Fruit fly (Drosophila melanogaster) whole organism, embryonic: ENCODE measurements around the gene Hpr1.

ENCODE experiments used
- Adf1 ChIP-seq: fragments of 200-800 bp; sonication (Bioruptor generic); IDR thresholded peaks from 2 replicates; pipeline ENCODE4 v1.3.6; 2022; ENCODE audit warnings: missing biosample characterization, missing genetic modification characterization
- Asciz ChIP-seq: fragments of 200-800 bp; sonication (Bioruptor generic); optimal IDR thresholded peaks from 2 replicates; lab custom pipeline; 2017; ENCODE audit warnings: missing biosample characterization, mild to moderate bottlenecking, missing genetic modification characterization, missing genetic modification reagents
- CG11695 ChIP-seq: fragments of 200-800 bp; sonication (Bioruptor generic); IDR thresholded peaks from 3 replicates; pipeline ENCODE4 v1.3.6; 2022; ENCODE audit warnings: missing biosample characterization, missing genetic modification characterization
- CG14860 ChIP-seq: fragments of 200-800 bp; sonication (Bioruptor generic); IDR thresholded peaks from 3 replicates; pipeline ENCODE4 v1.3.6; 2022; ENCODE audit warnings: missing biosample characterization, missing genetic modification characterization; ENCODE audit not compliant: partially characterized antibody
- CG1602 ChIP-seq: fragments of 200-800 bp; sonication (Bioruptor generic); optimal IDR thresholded peaks from 3 replicates; lab custom pipeline; 2016; ENCODE audit warnings: missing biosample characterization, missing genetic modification characterization
- CG17829 ChIP-seq: fragments of 200-800 bp; optimal IDR thresholded peaks from 2 replicates; lab custom pipeline; 2019; ENCODE audit warnings: missing biosample characterization, mild to moderate bottlenecking, missing genetic modification characterization, moderate library complexity
- CG17912 ChIP-seq: fragments of 200-800 bp; sonication (Bioruptor generic); optimal IDR thresholded peaks from 2 replicates; lab custom pipeline; 2018; ENCODE audit warnings: missing biosample characterization, mild to moderate bottlenecking, missing genetic modification characterization
- CG18262 ChIP-seq: fragments of 200-800 bp; optimal IDR thresholded peaks from 3 replicates; lab custom pipeline; 2019; ENCODE audit warnings: missing biosample characterization, mild to moderate bottlenecking, missing genetic modification characterization, moderate library complexity
- CG3065 ChIP-seq: fragments of 200-800 bp; sonication (Bioruptor generic); optimal IDR thresholded peaks from 2 replicates; lab custom pipeline; 2016; ENCODE audit warnings: missing biosample characterization, missing genetic modification characterization
- CG32532 ChIP-seq: fragments of 200-800 bp; sonication (Bioruptor generic); IDR thresholded peaks from 2 replicates; pipeline ENCODE4 v1.3.6; 2022; ENCODE audit warnings: missing biosample characterization, missing genetic modification characterization
- CG32767 ChIP-seq: fragments of 200-800 bp; sonication (Bioruptor generic); IDR thresholded peaks from 2 replicates; pipeline ENCODE4 v1.3.6; 2022; ENCODE audit warnings: missing biosample characterization, missing genetic modification characterization
- CG34376 ChIP-seq: fragments of 200-800 bp; sonication (Bioruptor generic); optimal IDR thresholded peaks from 2 replicates; lab custom pipeline; 2018; ENCODE audit warnings: missing biosample characterization, mild to moderate bottlenecking, missing genetic modification characterization
- CG34422 ChIP-seq: fragments of 200-800 bp; sonication (Bioruptor generic); IDR thresholded peaks from 3 replicates; pipeline ENCODE4 v1.3.6; 2022; ENCODE audit warnings: missing biosample characterization, missing genetic modification characterization
- CG3995 ChIP-seq: fragments of 200-800 bp; sonication (Bioruptor generic); optimal IDR thresholded peaks from 3 replicates; lab custom pipeline; 2016; ENCODE audit warnings: missing biosample characterization, missing genetic modification characterization
- CG6254 ChIP-seq: fragments of 200-800 bp; sonication (Bioruptor generic); optimal IDR thresholded peaks from 3 replicates; lab custom pipeline; 2017; ENCODE audit warnings: mild to moderate bottlenecking, missing biosample characterization, missing genetic modification reagents, missing genetic modification characterization
- CG6272 ChIP-seq: fragments of 200-800 bp; sonication (Bioruptor generic); IDR thresholded peaks from 2 replicates; pipeline ENCODE4 v1.3.6; 2022; ENCODE audit warnings: missing biosample characterization, missing genetic modification characterization
- CG6765 ChIP-seq: fragments of 200-800 bp; sonication (Bioruptor generic); optimal IDR thresholded peaks from 3 replicates; lab custom pipeline; 2017; ENCODE audit warnings: missing biosample characterization, mild to moderate bottlenecking, missing genetic modification characterization
- CG7357 ChIP-seq: fragments of 200-800 bp; sonication (Bioruptor generic); IDR thresholded peaks from 3 replicates; pipeline ENCODE4 v1.3.6; 2022; ENCODE audit warnings: missing biosample characterization, missing genetic modification characterization
- CG8388 ChIP-seq: fragments of 200-800 bp; sonication (Bioruptor generic); optimal IDR thresholded peaks from 2 replicates; lab custom pipeline; 2019; ENCODE audit warnings: missing biosample characterization, mild to moderate bottlenecking, missing genetic modification characterization, moderate library complexity
- CG8478 ChIP-seq: fragments of >200 bp; optimal IDR thresholded peaks from 2 replicates; lab custom pipeline; 2018
- CG9215 ChIP-seq: fragments of 200-800 bp; sonication (Bioruptor generic); IDR thresholded peaks from 2 replicates; pipeline ENCODE4 v1.3.6; 2022; ENCODE audit warnings: missing biosample characterization, missing genetic modification characterization
- CG9609 ChIP-seq: fragments of 200-800 bp; sonication (Bioruptor generic); optimal IDR thresholded peaks from 3 replicates; lab custom pipeline; 2016; ENCODE audit warnings: missing biosample characterization, missing genetic modification characterization
- Camta ChIP-seq: fragments of 200-800 bp; sonication (Bioruptor generic); optimal IDR thresholded peaks from 2 replicates; lab custom pipeline; 2016; ENCODE audit warnings: missing biosample characterization, missing genetic modification characterization
- CkIIα-i1 ChIP-seq: fragments of 200-800 bp; sonication (Bioruptor generic); IDR thresholded peaks from 2 replicates; pipeline ENCODE4 v1.3.6; 2022; ENCODE audit warnings: missing biosample characterization, missing genetic modification characterization
- CoRest ChIP-seq: fragments of 200-800 bp; sonication (Bioruptor generic); optimal IDR thresholded peaks from 3 replicates; lab custom pipeline; 2018; ENCODE audit warnings: missing biosample characterization, mild to moderate bottlenecking, missing genetic modification characterization, moderate library complexity
- Dll ChIP-seq: fragments of 200-800 bp; sonication (Bioruptor generic); IDR thresholded peaks from 4 replicates; pipeline ENCODE4 v1.3.6; 2022; ENCODE audit warnings: missing biosample characterization, missing genetic modification characterization; ENCODE audit not compliant: partially characterized antibody
- Dref ChIP-seq: fragments of 200-800 bp; sonication (Bioruptor generic); IDR thresholded peaks from 2 replicates; pipeline ENCODE4 v1.3.6; 2022; ENCODE audit warnings: missing biosample characterization, missing genetic modification characterization
- E2f2 ChIP-seq: fragments of 200-800 bp; sonication (Bioruptor generic); IDR thresholded peaks from 2 replicates; pipeline ENCODE4 v1.3.6; 2022; ENCODE audit warnings: missing biosample characterization, missing genetic modification characterization
- HHEX ChIP-seq: fragments of 200-800 bp; sonication (Bioruptor generic); optimal IDR thresholded peaks from 3 replicates; lab custom pipeline; 2017; ENCODE audit warnings: missing biosample characterization, mild to moderate bottlenecking, missing genetic modification characterization, missing genetic modification reagents
- HmgZ ChIP-seq: fragments of 200-800 bp; sonication (Bioruptor generic); optimal IDR thresholded peaks from 2 replicates; lab custom pipeline; 2018; ENCODE audit warnings: missing biosample characterization, mild to moderate bottlenecking, missing genetic modification characterization
- Nf-YA ChIP-seq: fragments of 200-800 bp; sonication (Bioruptor generic); IDR thresholded peaks from 2 replicates; pipeline ENCODE4 v1.3.6; 2022; ENCODE audit warnings: missing biosample characterization, missing genetic modification characterization
- Side ChIP-seq: fragments of 200-800 bp; sonication (Bioruptor generic); optimal IDR thresholded peaks from 2 replicates; lab custom pipeline; 2016; ENCODE audit warnings: missing biosample characterization, missing genetic modification characterization
- Spps ChIP-seq: fragments of 200-800 bp; sonication (Bioruptor generic); optimal IDR thresholded peaks from 2 replicates; lab custom pipeline; 2018; ENCODE audit warnings: missing biosample characterization, mild to moderate bottlenecking, missing genetic modification characterization
- Xrp1 ChIP-seq: fragments of 200-800 bp; sonication (Bioruptor generic); IDR thresholded peaks from 2 replicates; pipeline ENCODE4 v1.3.6; 2022; ENCODE audit warnings: missing biosample characterization, missing genetic modification characterization
- ac ChIP-seq: fragments of 200-800 bp; sonication (Bioruptor generic); optimal IDR thresholded peaks from 3 replicates; lab custom pipeline; 2017; ENCODE audit warnings: missing biosample characterization, mild to moderate bottlenecking, missing genetic modification characterization
- bigmax ChIP-seq: fragments of 200-800 bp; sonication (Bioruptor generic); optimal IDR thresholded peaks from 2 replicates; lab custom pipeline; 2018; ENCODE audit warnings: missing biosample characterization, mild to moderate bottlenecking, missing genetic modification characterization
- dimm ChIP-seq: fragments of 200-800 bp; sonication (Bioruptor generic); IDR thresholded peaks from 2 replicates; pipeline ENCODE4 v1.3.6; 2022; ENCODE audit warnings: missing biosample characterization, missing genetic modification characterization
- dmrt11E ChIP-seq: fragments of 200-800 bp; sonication (Bioruptor generic); optimal IDR thresholded peaks from 3 replicates; lab custom pipeline; 2018; ENCODE audit warnings: missing biosample characterization, mild to moderate bottlenecking, missing genetic modification characterization, moderate library complexity
- gce ChIP-seq: fragments of 200-800 bp; sonication (Bioruptor generic); IDR thresholded peaks from 3 replicates; pipeline ENCODE4 v1.3.6; 2022; ENCODE audit warnings: missing biosample characterization, missing genetic modification characterization
- grau ChIP-seq: fragments of 200-800 bp; optimal IDR thresholded peaks from 3 replicates; lab custom pipeline; 2019; ENCODE audit warnings: missing biosample characterization, mild to moderate bottlenecking, missing genetic modification characterization, moderate library complexity
- gro ChIP-seq: fragments of 200-800 bp; sonication (Bioruptor generic); optimal IDR thresholded peaks from 2 replicates; lab custom pipeline; 2016; ENCODE audit warnings: missing biosample characterization, missing genetic modification characterization
- insv ChIP-seq, 2 experiments: fragments of 200-800 bp; sonication (Bioruptor generic); optimal IDR thresholded peaks; 3 replicates each; lab custom pipeline; 2016 to 2018; ENCODE audit warnings: missing biosample characterization in 2 of 2, missing genetic modification characterization in 2 of 2
- lmd ChIP-seq: fragments of 200-800 bp; sonication (Bioruptor generic); IDR thresholded peaks from 2 replicates; pipeline ENCODE4 v1.3.6; 2022; ENCODE audit warnings: missing biosample characterization, missing genetic modification characterization
- maf-S ChIP-seq: fragments of 200-800 bp; sonication (Bioruptor generic); optimal IDR thresholded peaks from 2 replicates; lab custom pipeline; 2016; ENCODE audit warnings: missing biosample characterization, missing genetic modification characterization
- mirr ChIP-seq: fragments of 200-800 bp; sonication (Bioruptor generic); optimal IDR thresholded peaks from 3 replicates; lab custom pipeline; 2018; ENCODE audit warnings: missing biosample characterization, mild to moderate bottlenecking, missing genetic modification characterization
- peb ChIP-seq: fragments of 200-800 bp; sonication (Bioruptor generic); IDR thresholded peaks from 2 replicates; pipeline ENCODE4 v1.3.6; 2022; ENCODE audit warnings: missing biosample characterization, missing genetic modification characterization
- row ChIP-seq: fragments of 200-800 bp; sonication (Bioruptor generic); IDR thresholded peaks from 3 replicates; pipeline ENCODE4 v1.3.6; 2022; ENCODE audit warnings: missing biosample characterization, missing genetic modification characterization
- scrt ChIP-seq: fragments of 200-800 bp; sonication (Bioruptor generic); optimal IDR thresholded peaks from 2 replicates; lab custom pipeline; 2018; ENCODE audit warnings: missing biosample characterization, mild to moderate bottlenecking, missing genetic modification characterization, moderate library complexity
- toy ChIP-seq: fragments of 200-800 bp; sonication (Bioruptor generic); IDR thresholded peaks from 2 replicates; pipeline ENCODE4 v1.3.6; 2022; ENCODE audit warnings: missing biosample characterization, missing genetic modification characterization
- ttk ChIP-seq: fragments of 200-800 bp; sonication (Bioruptor generic); IDR thresholded peaks from 2 replicates; pipeline ENCODE4 v2.1.2; 2022; ENCODE audit warnings: missing biosample characterization, missing genetic modification characterization

Gene Hpr1

DNA sequence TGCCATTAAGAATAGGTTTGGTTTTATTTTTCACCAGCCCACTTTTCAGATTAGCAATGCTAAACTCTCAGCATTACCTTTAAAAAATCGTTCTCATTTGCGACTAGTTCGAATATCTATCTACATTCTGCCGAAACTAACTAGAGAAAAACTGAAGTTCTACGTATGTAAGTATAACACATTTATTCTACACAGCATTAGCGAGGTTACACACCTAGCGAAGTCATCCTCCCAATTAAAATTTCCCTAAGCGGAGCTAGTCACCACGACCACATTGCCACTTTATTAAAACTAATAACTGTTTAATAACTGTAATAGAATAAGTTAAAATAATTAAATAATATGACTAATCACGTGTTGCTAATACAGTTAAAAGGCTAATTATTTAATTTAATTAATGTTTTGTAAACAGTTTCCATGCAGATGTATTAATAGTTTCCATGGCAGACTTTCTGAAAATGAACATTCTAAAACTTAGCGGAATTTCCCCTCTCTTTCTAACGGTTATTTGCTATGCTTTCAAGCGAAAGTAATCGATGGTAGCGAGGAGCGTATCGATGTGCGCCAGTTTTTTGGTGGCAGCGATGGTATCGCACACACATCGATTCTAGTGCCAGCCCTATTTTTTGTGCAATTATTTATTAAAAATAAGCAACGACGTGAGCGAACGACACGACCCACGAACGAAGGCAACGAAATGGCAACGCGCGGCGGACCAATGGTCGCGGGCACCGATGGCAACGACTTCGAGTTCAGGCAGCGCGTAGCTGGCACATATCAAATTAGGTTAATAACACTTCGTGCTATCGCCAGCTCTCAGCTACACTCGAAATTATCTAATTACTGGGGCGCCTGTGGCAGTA lies 42.3 kb downstream of the Hpr1 start, which contains the start of gene jagn (continued):
- peak; percentile 63 for TF ChIP-seq CG9609 (GFP tag; lab: Kevin White, UChicago)
- TF ChIP-seq CG32767 (GFP tag; lab: Robert Waterston, UW), result no peak
- peak; percentile 75 for TF ChIP-seq CG32532 (GFP tag; lab: Robert Waterston, UW)
- peak; percentile 46 for TF ChIP-seq HmgZ
- no peak for TF ChIP-seq peb (GFP tag; lab: Robert Waterston, UW)
- TF ChIP-seq Dll, result peak; percentile 99
- peak; percentile 14 for TF ChIP-seq HHEX (GFP tag; lab: Kevin White, UChicago)
- TF ChIP-seq CG8478 (lab: Kevin White, UChicago), result no peak
- peak; percentile 99 for TF ChIP-seq CG14860 (GFP tag; lab: Robert Waterston, UW)
- TF ChIP-seq CG34422 (GFP tag; lab: Robert Waterston, UW), result peak; percentile 59; the same call in 1 of the 3 replicates
- peak; percentile 59 for TF ChIP-seq Side (GFP tag; lab: Kevin White, UChicago)
- no peak for TF ChIP-seq CG6765
- peak; percentile 78 for TF ChIP-seq gro (GFP tag; lab: Kevin White, UChicago)
- TF ChIP-seq lmd (GFP tag; lab: Robert Waterston, UW), result peak; percentile 51; the same call in 1 of the 2 replicates
- peak in 1 of 2 experiments; percentile 86 for TF ChIP-seq insv (GFP tag; optimal IDR thresholded peaks at IDR 0.05; lab: Kevin White, UChicago)
- peak; percentile 59 for TF ChIP-seq CG34376 (GFP tag; lab: Kevin White, UChicago)
- TF ChIP-seq CG11695 (GFP tag; lab: Robert Waterston, UW), result 0 out of 3 replicates have a peak, but pooled peaks have one; percentile 13
- TF ChIP-seq CkIIα-i1, result no peak
- TF ChIP-seq dimm (GFP tag; lab: Robert Waterston, UW), result no peak
- TF ChIP-seq CG3065, result no peak
- no peak for TF ChIP-seq mirr
- TF ChIP-seq Dref (GFP tag; lab: Robert Waterston, UW), result peak; percentile 96
- peak; percentile 54 for TF ChIP-seq CG17912 (GFP tag; lab: Kevin White, UChicago)
- peak; percentile 49 for TF ChIP-seq CG18262
- TF ChIP-seq Nf-YA (GFP tag; lab: Robert Waterston, UW), result 0 out of 2 replicates have a peak, but pooled peaks have one; percentile 29
- TF ChIP-seq CG7357 (GFP tag; lab: Robert Waterston, UW), result no peak
- peak; percentile 66 for TF ChIP-seq CG9215
- TF ChIP-seq grau, result peak; percentile 55
- no peak for TF ChIP-seq ac
- peak; percentile 58 for TF ChIP-seq ttk
- peak; percentile 29 for TF ChIP-seq scrt (GFP tag; lab: Kevin White, UChicago)
- TF ChIP-seq gce (GFP tag; lab: Robert Waterston, UW), result no peak
- TF ChIP-seq dmrt11E (tag; lab: Kevin White, UChicago), result peak; percentile 37
- peak; percentile 38; the same call in 1 of the 2 replicates for TF ChIP-seq Xrp1 (GFP tag; lab: Robert Waterston, UW)
- TF ChIP-seq CoRest (tag; lab: Kevin White, UChicago), result peak; percentile 82
- peak; percentile 75 for TF ChIP-seq toy
- no peak for TF ChIP-seq Asciz (GFP tag; lab: Kevin White, UChicago)
- peak; percentile 46 for TF ChIP-seq maf-S (GFP tag; lab: Kevin White, UChicago)
- TF ChIP-seq CG1602 (GFP tag; lab: Kevin White, UChicago), result peak; percentile 16
- TF ChIP-seq CG3995 (GFP tag; lab: Kevin White, UChicago), result peak; percentile 14
- TF ChIP-seq row (GFP tag; lab: Robert Waterston, UW), result peak; percentile 71
- TF ChIP-seq Adf1 (GFP tag; lab: Robert Waterston, UW), result peak; percentile 39
- peak; percentile 12 for TF ChIP-seq CG6254
- peak; percentile 44; the same call in 1 of the 2 replicates for TF ChIP-seq E2f2
- TF ChIP-seq CG8388 (GFP tag; lab: Kevin White, UChicago), result peak; percentile 6
- peak; percentile 52 for TF ChIP-seq Camta (GFP tag; lab: Kevin White, UChicago)
- peak; percentile 62 for TF ChIP-seq CG17829 (tag; lab: Kevin White, UChicago)
- TF ChIP-seq Spps (tag; lab: Kevin White, UChicago), result no peak
- TF ChIP-seq CG6272 (GFP tag; lab: Robert Waterston, UW), result peak; percentile 79
- TF ChIP-seq bigmax (GFP tag; lab: Kevin White, UChicago), result peak; percentile 35
